Fruit fly (Drosophila melanogaster) whole organism, embryonic: ENCODE data around the gene CG18302.

Experiments used
- ATbp ChIP-seq: fragments of 200-800 bp; sonication (Bioruptor generic); optimal IDR thresholded peaks from 2 replicates; lab custom pipeline; 2017; ENCODE audit warnings: missing biosample characterization, mild to moderate bottlenecking, missing genetic modification characterization, missing genetic modification reagents
- Antp ChIP-seq: fragments of 200-800 bp; sonication (Bioruptor generic); optimal IDR thresholded peaks from 3 replicates; lab custom pipeline; 2016; ENCODE audit warnings: missing biosample characterization, missing genetic modification characterization
- Atf6 ChIP-seq: fragments of 200-800 bp; sonication (Bioruptor generic); IDR thresholded peaks from 2 replicates; pipeline ENCODE4 v1.3.6; 2022; ENCODE audit warnings: missing biosample characterization, missing genetic modification characterization
- CG10147 ChIP-seq: fragments of 200-800 bp; sonication (Bioruptor generic); optimal IDR thresholded peaks from 2 replicates; lab custom pipeline; 2019; ENCODE audit warnings: missing biosample characterization, mild to moderate bottlenecking, missing genetic modification characterization, moderate library complexity
- CG11247 ChIP-seq: fragments of 200-800 bp; sonication (Bioruptor generic); IDR thresholded peaks from 2 replicates; pipeline ENCODE4 v1.3.6; 2022; ENCODE audit warnings: missing biosample characterization, missing genetic modification characterization
- CG11456 ChIP-seq: fragments of 200-800 bp; sonication (Bioruptor generic); IDR thresholded peaks from 3 replicates; pipeline ENCODE4 v1.3.6; 2022; ENCODE audit warnings: missing biosample characterization, missing genetic modification characterization
- CG12659 ChIP-seq: fragments of 200-800 bp; sonication (Bioruptor generic); optimal IDR thresholded peaks from 3 replicates; lab custom pipeline; 2017; ENCODE audit warnings: mild to moderate bottlenecking, missing biosample characterization, missing genetic modification reagents, missing genetic modification characterization
- CG14710 ChIP-seq: fragments of 200-800 bp; sonication (Bioruptor generic); optimal IDR thresholded peaks from 3 replicates; lab custom pipeline; 2019; ENCODE audit warnings: missing biosample characterization, mild to moderate bottlenecking, missing genetic modification characterization, moderate library complexity
- CG15269 ChIP-seq: fragments of 200-800 bp; sonication (Bioruptor generic); optimal IDR thresholded peaks from 2 replicates; lab custom pipeline; 2018; ENCODE audit warnings: missing biosample characterization, mild to moderate bottlenecking, missing genetic modification characterization, moderate library complexity
- CG15514 ChIP-seq: fragments of 200-800 bp; sonication (Bioruptor generic); optimal IDR thresholded peaks from 3 replicates; lab custom pipeline; 2017; ENCODE audit warnings: missing biosample characterization, missing genetic modification characterization, mild to moderate bottlenecking, moderate library complexity, missing genetic modification reagents
- CG16813 ChIP-seq: fragments of 200-800 bp; sonication (Bioruptor generic); IDR thresholded peaks from 3 replicates; pipeline ENCODE4 v1.3.6; 2022; ENCODE audit warnings: missing biosample characterization, missing genetic modification characterization; ENCODE audit not compliant: partially characterized antibody
- CG17802 ChIP-seq: fragments of 200-800 bp; sonication (Bioruptor generic); optimal IDR thresholded peaks from 2 replicates; lab custom pipeline; 2018; ENCODE audit warnings: missing biosample characterization, mild to moderate bottlenecking, missing genetic modification characterization, moderate library complexity
- CG1792 ChIP-seq: fragments of 200-800 bp; sonication (Bioruptor generic); optimal IDR thresholded peaks from 2 replicates; lab custom pipeline; 2016; ENCODE audit warnings: missing biosample characterization, missing genetic modification characterization
- CG18011 ChIP-seq: fragments of 200-800 bp; sonication (Bioruptor generic); optimal IDR thresholded peaks from 2 replicates; lab custom pipeline; 2017; ENCODE audit warnings: missing biosample characterization, missing genetic modification characterization, mild to moderate bottlenecking, moderate library complexity, missing genotype
- CG18476 ChIP-seq: fragments of 200-800 bp; sonication (Bioruptor generic); optimal IDR thresholded peaks from 2 replicates; lab custom pipeline; 2016; ENCODE audit warnings: missing biosample characterization, mild to moderate bottlenecking, missing genetic modification characterization
- CG18599 ChIP-seq: fragments of 200-800 bp; sonication (Bioruptor generic); optimal IDR thresholded peaks from 3 replicates; lab custom pipeline; 2017; ENCODE audit warnings: missing biosample characterization, missing genetic modification characterization, mild to moderate bottlenecking, moderate library complexity, missing genetic modification reagents
- CG32532 ChIP-seq: fragments of 200-800 bp; sonication (Bioruptor generic); IDR thresholded peaks from 2 replicates; pipeline ENCODE4 v1.3.6; 2022; ENCODE audit warnings: missing biosample characterization, missing genetic modification characterization
- CG4730 ChIP-seq: fragments of 200-800 bp; sonication (Bioruptor generic); IDR thresholded peaks from 2 replicates; pipeline ENCODE4 v1.3.6; 2022; ENCODE audit warnings: missing biosample characterization, missing genetic modification characterization
- CG6791 ChIP-seq: fragments of 200-800 bp; sonication (Bioruptor generic); IDR thresholded peaks from 3 replicates; pipeline ENCODE4 v1.3.6; 2022; ENCODE audit warnings: missing biosample characterization, missing genetic modification characterization; ENCODE audit not compliant: partially characterized antibody
- CG6813 ChIP-seq: fragments of 200-800 bp; sonication (Bioruptor generic); optimal IDR thresholded peaks from 2 replicates; lab custom pipeline; 2017; ENCODE audit warnings: missing biosample characterization, missing genetic modification characterization, mild to moderate bottlenecking, moderate library complexity, missing genetic modification reagents
- CG7745 ChIP-seq: fragments of 200-800 bp; sonication (Bioruptor generic); optimal IDR thresholded peaks from 2 replicates; lab custom pipeline; 2018; ENCODE audit warnings: missing biosample characterization, mild to moderate bottlenecking, missing genetic modification characterization, moderate library complexity
- CG8281 ChIP-seq: fragments of 200-800 bp; sonication (Bioruptor generic); optimal IDR thresholded peaks from 2 replicates; lab custom pipeline; 2018; ENCODE audit warnings: missing biosample characterization, mild to moderate bottlenecking, missing genetic modification characterization, moderate library complexity
- CG9932 ChIP-seq: fragments of 200-800 bp; sonication (Bioruptor generic); IDR thresholded peaks from 2 replicates; pipeline ENCODE4 v1.3.6; 2022; ENCODE audit warnings: missing biosample characterization, missing genetic modification characterization
- Dbx ChIP-seq: fragments of 200-800 bp; sonication (Bioruptor generic); IDR thresholded peaks from 3 replicates; pipeline ENCODE4 v1.3.6; 2022; ENCODE audit warnings: missing biosample characterization, missing genetic modification characterization
- Dref ChIP-seq: fragments of 200-800 bp; sonication (Bioruptor generic); IDR thresholded peaks from 2 replicates; pipeline ENCODE4 v1.3.6; 2022; ENCODE audit warnings: missing biosample characterization, missing genetic modification characterization
- Eip74EF ChIP-seq, 2 experiments: fragments of 200-800 bp in 1 of 2; fragments of >200 bp in 1 of 2; sonication (Bioruptor generic) in 1 of 2; optimal IDR thresholded peaks; 2 replicates each; lab custom pipeline; 2017 to 2019; ENCODE audit warnings: missing biosample characterization in 2 of 2, missing genetic modification characterization in 2 of 2, mild to moderate bottlenecking in 1 of 2, moderate library complexity in 1 of 2
- Elba2 ChIP-seq: fragments of 200-800 bp; sonication (Bioruptor generic); optimal IDR thresholded peaks from 3 replicates; lab custom pipeline; 2016; ENCODE audit warnings: missing biosample characterization, missing genetic modification characterization
- H2.0 ChIP-seq: fragments of 200-800 bp; sonication (Bioruptor generic); IDR thresholded peaks from 2 replicates; pipeline ENCODE4 v1.3.6; 2022; ENCODE audit warnings: missing biosample characterization, missing genetic modification characterization
- Hr39 ChIP-seq: fragments of >200 bp; optimal IDR thresholded peaks from 2 replicates; lab custom pipeline; 2017
- Med ChIP-seq: fragments of 200-800 bp; sonication (Bioruptor generic); peaks from one replicate; lab custom pipeline; 2016; ENCODE audit warnings: missing biosample characterization, missing genetic modification characterization, mild to moderate bottlenecking, inconsistent platforms, moderate library complexity
- ato ChIP-seq: fragments of 200-800 bp; sonication (Bioruptor generic); IDR thresholded peaks from 2 replicates; pipeline ENCODE4 v1.3.6; 2022; ENCODE audit warnings: missing biosample characterization, missing genetic modification characterization; ENCODE audit not compliant: partially characterized antibody
- bcd ChIP-seq: fragments of 200-800 bp; sonication (Bioruptor generic); optimal IDR thresholded peaks from 2 replicates; lab custom pipeline; 2017; ENCODE audit warnings: missing biosample characterization, mild to moderate bottlenecking, missing genetic modification characterization
- cwo ChIP-seq: fragments of 200-800 bp; sonication (Bioruptor generic); optimal IDR thresholded peaks from 3 replicates; lab custom pipeline; 2017; ENCODE audit warnings: missing biosample characterization, missing genetic modification characterization, mild to moderate bottlenecking, moderate library complexity, missing genetic modification reagents
- dimm ChIP-seq: fragments of 200-800 bp; sonication (Bioruptor generic); IDR thresholded peaks from 2 replicates; pipeline ENCODE4 v1.3.6; 2022; ENCODE audit warnings: missing biosample characterization, missing genetic modification characterization
- en ChIP-seq: fragments of 200-800 bp; sonication (Bioruptor generic); optimal IDR thresholded peaks from 2 replicates; lab custom pipeline; 2016; ENCODE audit warnings: missing biosample characterization, missing genetic modification characterization
- fd102C ChIP-seq: fragments of 200-800 bp; sonication (Bioruptor generic); optimal IDR thresholded peaks from 2 replicates; lab custom pipeline; 2018; ENCODE audit warnings: missing biosample characterization, mild to moderate bottlenecking, missing genetic modification characterization, moderate library complexity
- gfzf ChIP-seq: fragments of 200-800 bp; sonication (Bioruptor generic); optimal IDR thresholded peaks from 2 replicates; lab custom pipeline; 2016; ENCODE audit warnings: missing biosample characterization, mild to moderate bottlenecking, missing genetic modification characterization, moderate library complexity
- grn ChIP-seq: fragments of 200-800 bp; sonication (Bioruptor generic); optimal IDR thresholded peaks from 3 replicates; lab custom pipeline; 2017; ENCODE audit warnings: missing biosample characterization, missing genetic modification characterization
- jigr1 ChIP-seq: fragments of 200-800 bp; sonication (Bioruptor generic); IDR thresholded peaks from 3 replicates; pipeline ENCODE4 v1.3.6; 2022; ENCODE audit warnings: missing biosample characterization, missing genetic modification characterization
- mam ChIP-seq: fragments of 200-800 bp; sonication (Bioruptor generic); optimal IDR thresholded peaks from 3 replicates; lab custom pipeline; 2016; ENCODE audit warnings: missing biosample characterization, missing genetic modification characterization
- row ChIP-seq: fragments of 200-800 bp; sonication (Bioruptor generic); IDR thresholded peaks from 3 replicates; pipeline ENCODE4 v1.3.6; 2022; ENCODE audit warnings: missing biosample characterization, missing genetic modification characterization
- sc ChIP-seq, 3 experiments: fragments of >200 bp in 2 of 3; fragments of 200-800 bp in 1 of 3; sonication (Bioruptor generic) in 1 of 3; optimal IDR thresholded peaks; 2 replicates in 2 of 3; 3 replicates in 1 of 3; lab custom pipeline; 2017; ENCODE audit warnings: mild to moderate bottlenecking in 1 of 3, missing biosample characterization in 1 of 3, missing genetic modification characterization in 1 of 3, missing genetic modification reagents in 1 of 3
- sisA ChIP-seq: fragments of 200-800 bp; sonication (Bioruptor generic); IDR thresholded peaks from 2 replicates; pipeline ENCODE4 v1.3.6; 2022; ENCODE audit warnings: missing biosample characterization, missing genetic modification characterization
- so ChIP-seq: fragments of 200-800 bp; sonication (Bioruptor generic); IDR thresholded peaks from 3 replicates; pipeline ENCODE4 v1.3.6; 2022; ENCODE audit warnings: missing biosample characterization, missing genetic modification characterization
- sob ChIP-seq: fragments of 200-800 bp; sonication (Bioruptor generic); IDR thresholded peaks from 2 replicates; pipeline ENCODE4 v1.3.6; 2022; ENCODE audit warnings: missing biosample characterization, missing genetic modification characterization
- tin ChIP-seq: fragments of 200-800 bp; sonication (Bioruptor generic); optimal IDR thresholded peaks from 3 replicates; lab custom pipeline; 2016; ENCODE audit warnings: missing biosample characterization, missing genetic modification characterization
- vvl ChIP-seq: fragments of 200-800 bp; sonication (Bioruptor generic); IDR thresholded peaks from 2 replicates; pipeline ENCODE4 v1.3.6; 2022; ENCODE audit warnings: missing biosample characterization, missing genetic modification characterization
- zen2 ChIP-seq: fragments of 200-800 bp; sonication (Bioruptor generic); IDR thresholded peaks from 3 replicates; pipeline ENCODE4 v1.3.6; 2022; ENCODE audit warnings: missing biosample characterization, missing genetic modification characterization; ENCODE audit not compliant: partially characterized antibody

The CG18302 gene

DNA sequence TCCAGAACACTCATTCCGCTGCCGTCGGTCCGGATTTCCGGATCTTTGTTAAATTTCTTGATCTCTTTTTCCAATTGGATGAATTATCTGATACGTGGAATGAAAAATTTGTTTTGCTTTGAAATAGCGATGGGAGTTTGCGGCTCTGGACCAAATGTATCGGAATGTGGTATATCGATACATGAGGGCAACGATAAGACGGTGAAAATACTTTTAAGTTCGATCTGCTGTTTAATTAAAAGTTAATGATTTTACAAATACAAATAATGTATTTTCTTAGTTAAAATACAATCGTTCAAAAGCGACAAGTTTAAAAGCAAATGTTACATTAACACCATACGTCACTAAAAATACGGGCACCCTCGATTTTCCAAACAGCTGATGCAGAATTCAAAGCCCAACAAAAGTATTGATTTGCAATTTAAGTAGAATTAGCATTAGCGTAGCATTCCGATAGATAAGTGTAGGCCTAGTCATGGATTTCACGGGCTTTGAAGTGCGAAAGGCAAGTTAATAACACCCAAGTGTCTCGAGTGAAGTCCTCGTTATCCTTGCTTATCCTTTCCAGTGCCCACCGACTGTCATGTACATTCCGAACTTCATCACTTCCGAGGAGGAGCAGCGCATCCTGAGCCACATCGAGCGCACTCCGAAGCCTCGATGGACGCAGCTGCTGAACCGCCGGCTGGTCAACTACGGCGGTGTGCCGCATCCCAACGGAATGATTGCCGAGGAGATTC, 45.5 kb upstream of the CG18302 start, which contains the start of the genes Cog4 and CG6144 (continued):
- TF ChIP-seq H2.0 (GFP tag; lab: Robert Waterston, UW): no peak
- TF ChIP-seq sisA (GFP tag; lab: Robert Waterston, UW): peak; percentile 21; the same call in 1 of the 2 replicates
- TF ChIP-seq CG10147: no peak
- TF ChIP-seq CG14710: peak; percentile 61
- TF ChIP-seq ato: peak; percentile 26; the same call in 1 of the 2 replicates
- no peak for TF ChIP-seq CG6813 (GFP tag; lab: Kevin White, UChicago)
- TF ChIP-seq mam (GFP tag; lab: Kevin White, UChicago): peak; percentile 48
- TF ChIP-seq CG12659 (GFP tag; lab: Kevin White, UChicago): peak; percentile 44
- no peak for TF ChIP-seq fd102C (GFP tag; lab: Kevin White, UChicago)
- TF ChIP-seq CG32532 (GFP tag; lab: Robert Waterston, UW): peak; percentile 21; the same call in 1 of the 2 replicates
- TF ChIP-seq Med (GFP tag; lab: Kevin White, UChicago): peak; percentile 63
- peak; percentile 80; the same call in 2 of the 3 replicates for TF ChIP-seq zen2 (GFP tag; lab: Robert Waterston, UW)
- peak; percentile 77 for TF ChIP-seq CG6791 (GFP tag; lab: Robert Waterston, UW)
- TF ChIP-seq sob (GFP tag; lab: Robert Waterston, UW): no peak
- no peak for TF ChIP-seq CG7745 (tag; lab: Kevin White, UChicago)
- TF ChIP-seq Antp (GFP tag; lab: Kevin White, UChicago): no peak
- peak; percentile 2 for TF ChIP-seq tin (GFP tag; lab: Kevin White, UChicago)
- peak; percentile 80 for TF ChIP-seq Dref
- TF ChIP-seq so (GFP tag; lab: Robert Waterston, UW): no peak
- no peak for TF ChIP-seq ATbp (GFP tag; lab: Kevin White, UChicago)
- TF ChIP-seq CG18476: peak; percentile 0
- peak; percentile 68 for TF ChIP-seq Elba2 (GFP tag; lab: Kevin White, UChicago)
- TF ChIP-seq CG1792 (GFP tag; lab: Kevin White, UChicago): no peak
- TF ChIP-seq grn: peak; percentile 63
- TF ChIP-seq Hr39 (lab: Kevin White, UChicago): no peak
- no peak for TF ChIP-seq dimm (GFP tag; lab: Robert Waterston, UW)
- TF ChIP-seq CG11456 (GFP tag; lab: Robert Waterston, UW): no peak
- TF ChIP-seq sc (optimal IDR thresholded peaks at IDR 0.05; lab: Kevin White, UChicago): no peak
- no peak for TF ChIP-seq sc (GFP tag; optimal IDR thresholded peaks at IDR 0.05; lab: Kevin White, UChicago)
- no peak for TF ChIP-seq CG18011 (GFP tag; lab: Kevin White, UChicago)
- TF ChIP-seq CG8281: no peak
- TF ChIP-seq gfzf (GFP tag; lab: Kevin White, UChicago): peak; percentile 56
- TF ChIP-seq Dbx (GFP tag; lab: Robert Waterston, UW): peak; percentile 68; the same call in 2 of the 3 replicates
- no peak for TF ChIP-seq CG17802 (tag; lab: Kevin White, UChicago)
- peak; percentile 66 for TF ChIP-seq Atf6 (GFP tag; lab: Robert Waterston, UW)
- TF ChIP-seq CG18599 (GFP tag; lab: Kevin White, UChicago): no peak
- TF ChIP-seq bcd (GFP tag; lab: Kevin White, UChicago): no peak
- TF ChIP-seq en: no peak
- TF ChIP-seq CG11247 (GFP tag; lab: Robert Waterston, UW): no peak
- peak; percentile 56 for TF ChIP-seq CG15514
- no peak for TF ChIP-seq jigr1
- no peak for TF ChIP-seq CG4730
- peak; percentile 44; the same call in 1 of the 2 replicates for TF ChIP-seq vvl (GFP tag; lab: Robert Waterston, UW)
- TF ChIP-seq CG9932 (GFP tag; lab: Robert Waterston, UW): peak; percentile 80
- TF ChIP-seq CG16813 (GFP tag; lab: Robert Waterston, UW): peak; percentile 71
- no peak for TF ChIP-seq cwo (GFP tag; lab: Kevin White, UChicago)
- TF ChIP-seq CG15269 (tag; lab: Kevin White, UChicago): no peak
- TF ChIP-seq row: peak; percentile 84
- no peak for TF ChIP-seq Eip74EF (GFP tag; optimal IDR thresholded peaks at IDR 0.05; lab: Kevin White, UChicago)
